Worm (Caenorhabditis elegans) whole organism, midembryonic: ENCODE data around the gene nas-3.

ENCODE experiments used
- T22C8.4 ChIP-seq: fragments of 200-800 bp; sonication (Bioruptor generic); IDR thresholded peaks from 2 replicates; pipeline ENCODE4 v1.3.6; 2022; ENCODE audit warnings: missing genetic modification characterization, missing compliant biosample characterization
- cog-1 ChIP-seq: sonication (generic microtip); optimal IDR thresholded peaks from 2 replicates; lab custom pipeline; 2016; ENCODE audit warnings: missing genetic modification characterization, missing compliant biosample characterization
- flt-1 ChIP-seq: fragments of 200-800 bp; sonication (Bioruptor generic); IDR thresholded peaks from 2 replicates; pipeline ENCODE4 v1.3.6; 2022; ENCODE audit warnings: missing genetic modification characterization, missing compliant biosample characterization
- klf-2 ChIP-seq: fragments of 200-800 bp; sonication (Bioruptor generic); conservative IDR thresholded peaks from 2 replicates; pipeline ENCODE4 v1.3.6; 2022; ENCODE audit warnings: missing genetic modification reagents, missing genetic modification characterization, missing compliant biosample characterization
- med-1 ChIP-seq: sonication (generic microtip); optimal IDR thresholded peaks from 2 replicates; lab custom pipeline; 2017; ENCODE audit warnings: missing genetic modification characterization, mild to moderate bottlenecking, missing compliant biosample characterization, antibody characterized with exemption, missing genetic modification reagents; ENCODE audit not compliant: insufficient read depth
- ref-1 ChIP-seq: fragments of 200-800 bp; sonication (Bioruptor generic); conservative IDR thresholded peaks from 2 replicates; pipeline ENCODE4 v1.3.6; 2022; ENCODE audit warnings: missing genetic modification reagents, missing genetic modification characterization, missing compliant biosample characterization
- tab-1 ChIP-seq: fragments of 200-800 bp; sonication (Bioruptor generic); IDR thresholded peaks from 2 replicates; pipeline ENCODE4 v1.3.6; 2022; ENCODE audit warnings: missing genetic modification characterization, missing compliant biosample characterization
- ztf-23 ChIP-seq: fragments of 200-800 bp; sonication (Bioruptor generic); IDR thresholded peaks from 2 replicates; pipeline ENCODE4 v1.3.6; 2022; ENCODE audit warnings: missing genetic modification reagents, missing genetic modification characterization, missing compliant biosample characterization
- ztf-29 ChIP-seq: fragments of 200-800 bp; sonication (Bioruptor generic); IDR thresholded peaks from 2 replicates; pipeline ENCODE4 v1.3.6; 2022; ENCODE audit warnings: missing genetic modification reagents, missing genetic modification characterization, missing compliant biosample characterization

The nas-3 gene

DNA sequence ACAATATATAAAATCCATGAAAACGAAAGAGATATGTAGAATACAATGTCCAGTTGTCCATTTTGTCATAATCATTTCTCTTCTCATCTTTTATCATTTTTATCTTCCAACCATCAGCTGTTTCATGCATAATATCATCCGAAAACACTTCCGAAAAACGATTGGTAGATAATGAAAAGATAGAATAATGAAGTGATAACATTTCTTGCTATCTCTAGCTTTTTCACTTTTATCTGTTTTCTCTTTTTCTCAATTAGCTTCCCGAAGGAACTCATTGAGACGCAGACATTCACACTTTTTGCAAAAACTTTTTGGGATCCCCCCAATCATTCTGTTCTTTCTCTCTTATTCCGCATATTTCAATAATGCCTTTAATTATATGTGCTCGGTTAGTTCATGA is 24.0 kb upstream of the nas-3 start:
- TF ChIP-seq ztf-23 (GFP tag; lab: Robert Waterston, UW) (no peak), tab-1 (GFP tag; lab: Robert Waterston, UW) (no peak), cog-1 (tag; lab: Kevin White, UChicago) (no peak), ztf-29 (GFP tag; lab: Robert Waterston, UW) (no peak), ref-1 (GFP tag; lab: Robert Waterston, UW) (no peak), med-1 (GFP tag; lab: Kevin White, UChicago) (no peak), T22C8.4 (GFP tag; lab: Robert Waterston, UW) (no peak), klf-2 (GFP tag; lab: Robert Waterston, UW) (no peak), flt-1 (GFP tag; lab: Robert Waterston, UW) (no peak)

DNA sequence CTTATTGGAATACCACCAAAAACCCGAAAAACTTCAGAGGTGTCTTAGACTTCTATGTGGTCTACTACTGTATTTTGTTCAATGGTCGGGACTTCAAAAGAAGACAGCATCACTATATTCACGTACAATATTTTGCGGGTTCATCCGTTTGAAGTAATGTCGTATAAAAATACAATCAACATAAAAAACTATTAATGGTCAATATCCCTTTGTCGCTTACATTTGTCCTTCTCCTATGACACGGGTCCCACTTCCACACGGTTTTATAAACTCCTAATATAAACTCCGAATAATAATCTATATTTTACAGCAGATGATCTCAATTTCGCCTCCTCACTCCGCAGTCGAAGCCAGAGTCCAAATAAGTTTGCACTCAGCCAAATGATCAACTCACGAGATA is 20.4 kb upstream of the nas-3 start:
- TF ChIP-seq klf-2 (GFP tag; lab: Robert Waterston, UW) (no peak), med-1 (GFP tag; lab: Kevin White, UChicago) (no peak), T22C8.4 (GFP tag; lab: Robert Waterston, UW) (no peak), cog-1 (tag; lab: Kevin White, UChicago) (no peak), ref-1 (GFP tag; lab: Robert Waterston, UW) (no peak), flt-1 (GFP tag; lab: Robert Waterston, UW) (no peak)

DNA sequence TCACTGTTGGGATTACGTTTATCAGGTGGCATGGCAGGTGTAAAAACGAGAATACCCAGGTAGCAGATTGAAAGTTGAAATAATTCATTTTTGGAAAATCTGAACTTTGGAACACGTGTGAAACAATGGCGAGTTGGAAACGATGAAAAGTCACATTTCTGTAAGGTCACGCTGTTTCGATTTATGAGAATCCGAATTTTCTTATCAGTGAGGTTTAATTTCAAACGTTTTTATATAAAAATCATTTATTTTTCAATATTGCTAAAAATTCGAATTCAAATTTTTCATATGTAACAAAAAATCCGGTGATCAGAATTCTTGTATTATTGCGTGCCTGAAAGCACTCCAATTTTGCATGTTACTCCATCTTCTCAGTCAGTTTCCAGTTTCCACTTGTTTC is 15.4 kb upstream of the nas-3 start, which contains the start of gene F07D3.3:
Gene F07D3.3 (minus strand): TSS at position 101 of the 400 bp plus-strand sequence.
- TF ChIP-seq flt-1 (GFP tag; lab: Robert Waterston, UW) (no peak), klf-2 (GFP tag; lab: Robert Waterston, UW) (no peak), T22C8.4 (GFP tag; lab: Robert Waterston, UW) (no peak), ztf-29 (GFP tag; lab: Robert Waterston, UW) (no peak), ref-1 (GFP tag; lab: Robert Waterston, UW) (no peak)

DNA sequence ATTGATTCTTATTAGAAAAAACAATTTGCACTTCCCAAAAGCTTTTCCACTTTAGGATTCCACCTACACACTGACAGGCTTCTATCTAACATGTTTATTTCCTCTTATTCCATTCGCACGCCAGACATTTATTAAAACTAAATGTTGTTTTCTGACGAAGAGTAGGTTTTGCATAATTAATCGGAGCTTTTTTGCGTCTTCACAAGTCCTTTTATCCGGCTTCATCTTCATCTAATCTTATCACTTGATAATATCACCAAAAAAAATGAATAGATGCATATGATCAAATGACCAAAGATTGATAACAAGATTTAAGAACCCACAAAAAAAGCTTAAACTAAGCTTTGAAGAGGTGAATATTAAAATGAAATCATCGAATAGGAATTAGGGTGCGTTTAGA is 12.4 kb upstream of the nas-3 start:
- TF ChIP-seq tab-1 (GFP tag; lab: Robert Waterston, UW) (no peak), ztf-23 (GFP tag; lab: Robert Waterston, UW) (no peak), T22C8.4 (GFP tag; lab: Robert Waterston, UW) (no peak), klf-2 (GFP tag; lab: Robert Waterston, UW) (no peak), flt-1 (GFP tag; lab: Robert Waterston, UW) (no peak), ztf-29 (GFP tag; lab: Robert Waterston, UW) (no peak)

DNA sequence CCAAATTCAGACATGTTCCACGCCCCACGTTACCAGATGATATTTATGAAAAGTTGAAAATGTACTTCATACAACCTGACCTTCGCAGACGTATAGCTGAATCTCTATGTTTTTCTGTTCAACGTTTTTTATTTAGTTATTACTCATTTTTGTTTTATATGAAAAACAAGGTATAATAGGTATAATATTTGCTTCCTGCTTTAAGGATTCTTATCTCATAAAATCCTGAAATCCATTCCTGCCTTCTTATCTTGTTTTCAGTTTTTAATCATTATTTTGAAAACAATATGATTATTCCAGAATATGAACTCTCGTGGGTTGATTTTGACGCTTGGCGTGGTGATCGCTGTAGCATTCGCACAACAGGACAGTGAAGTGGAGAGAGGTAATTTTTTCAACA is 6.3 kb upstream of the nas-3 start, which contains the start of gene flp-6:
Gene flp-6 (plus strand): TSS at position 301 of the 400 bp plus-strand sequence.
- TF ChIP-seq flt-1 (GFP tag; lab: Robert Waterston, UW), result no peak
- no peak for TF ChIP-seq klf-2 (GFP tag; lab: Robert Waterston, UW)

ce11 chrV:9473924-9474323 is 4.0 kb upstream of the nas-3 start:
- TF ChIP-seq med-1 (GFP tag; lab: Kevin White, UChicago), result no peak
- no peak for TF ChIP-seq T22C8.4 (GFP tag; lab: Robert Waterston, UW)
- no peak for TF ChIP-seq ztf-23 (GFP tag; lab: Robert Waterston, UW)
- no peak for TF ChIP-seq ref-1 (GFP tag; lab: Robert Waterston, UW)
- no peak for TF ChIP-seq flt-1 (GFP tag; lab: Robert Waterston, UW)
- TF ChIP-seq klf-2 (GFP tag; lab: Robert Waterston, UW), result no peak
- no peak for TF ChIP-seq cog-1 (tag; lab: Kevin White, UChicago)
- TF ChIP-seq tab-1 (GFP tag; lab: Robert Waterston, UW), result no peak
- TF ChIP-seq ztf-29 (GFP tag; lab: Robert Waterston, UW), result no peak

ce11 chrV:9480566-9480965 is 2.6 kb downstream of the nas-3 start, which contains the start of gene K06A4.6:
Gene K06A4.6 (minus strand): TSS chrV:9480666.
- TF ChIP-seq med-1 (GFP tag; lab: Kevin White, UChicago) (no peak), ref-1 (GFP tag; lab: Robert Waterston, UW) (no peak), flt-1 (GFP tag; lab: Robert Waterston, UW) (no peak), ztf-23 (GFP tag; lab: Robert Waterston, UW) (no peak), T22C8.4 (GFP tag; lab: Robert Waterston, UW) (no peak), ztf-29 (GFP tag; lab: Robert Waterston, UW) (no peak), klf-2 (GFP tag; lab: Robert Waterston, UW) (no peak), cog-1 (tag; lab: Kevin White, UChicago) (no peak), tab-1 (GFP tag; lab: Robert Waterston, UW) (no peak)

ce11 chrV:9483738-9484256 is 5.8 kb downstream of the nas-3 start, which contains the start of gene K06A4.2:
Gene K06A4.2 (plus strand): TSS chrV:9484206.
- TF ChIP-seq ztf-29 (GFP tag; lab: Robert Waterston, UW), result no peak
- no peak for TF ChIP-seq med-1 (GFP tag; lab: Kevin White, UChicago)
- no peak for TF ChIP-seq T22C8.4 (GFP tag; lab: Robert Waterston, UW)
- no peak for TF ChIP-seq ztf-23 (GFP tag; lab: Robert Waterston, UW)
- no peak for TF ChIP-seq cog-1 (tag; lab: Kevin White, UChicago)
- TF ChIP-seq tab-1 (GFP tag; lab: Robert Waterston, UW), result no peak
- TF ChIP-seq klf-2 (GFP tag; lab: Robert Waterston, UW), result no peak

ce11 chrV:9485508-9485907 is 7.5 kb downstream of the nas-3 start:
- no peak for TF ChIP-seq flt-1 (GFP tag; lab: Robert Waterston, UW)

DNA sequence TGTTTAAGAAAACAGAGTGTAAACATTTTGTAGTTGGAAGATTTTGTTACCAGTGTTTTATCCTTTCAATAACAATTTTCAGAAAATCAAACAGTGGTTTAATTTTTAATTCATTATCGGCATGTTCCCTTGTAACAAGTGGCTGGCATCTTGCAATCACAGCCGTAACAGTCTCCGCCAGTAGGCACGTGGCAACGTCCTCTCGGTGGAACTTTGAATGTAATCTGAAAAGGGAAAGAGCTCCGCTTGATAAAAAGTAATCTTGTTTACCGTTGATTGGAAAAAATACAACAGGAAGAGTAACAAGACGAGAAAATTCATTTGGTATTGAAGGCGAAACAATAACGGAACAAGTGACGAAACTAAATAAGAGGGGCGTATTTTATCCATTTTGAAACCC is 11.4 kb downstream of the nas-3 start, which contains the start of gene K06A4.10:
Gene K06A4.10 (minus strand): TSS at position 390 of the 400 bp plus-strand sequence.
- TF ChIP-seq T22C8.4 (GFP tag; lab: Robert Waterston, UW) (no peak), klf-2 (GFP tag; lab: Robert Waterston, UW) (no peak), flt-1 (GFP tag; lab: Robert Waterston, UW) (no peak), ztf-23 (GFP tag; lab: Robert Waterston, UW) (no peak), tab-1 (GFP tag; lab: Robert Waterston, UW) (no peak), cog-1 (tag; lab: Kevin White, UChicago) (no peak), ztf-29 (GFP tag; lab: Robert Waterston, UW) (no peak), med-1 (GFP tag; lab: Kevin White, UChicago) (no peak), ref-1 (GFP tag; lab: Robert Waterston, UW) (no peak)
